Worm (Caenorhabditis elegans): ENCODE data around the gene F25E5.9.

DNA sequence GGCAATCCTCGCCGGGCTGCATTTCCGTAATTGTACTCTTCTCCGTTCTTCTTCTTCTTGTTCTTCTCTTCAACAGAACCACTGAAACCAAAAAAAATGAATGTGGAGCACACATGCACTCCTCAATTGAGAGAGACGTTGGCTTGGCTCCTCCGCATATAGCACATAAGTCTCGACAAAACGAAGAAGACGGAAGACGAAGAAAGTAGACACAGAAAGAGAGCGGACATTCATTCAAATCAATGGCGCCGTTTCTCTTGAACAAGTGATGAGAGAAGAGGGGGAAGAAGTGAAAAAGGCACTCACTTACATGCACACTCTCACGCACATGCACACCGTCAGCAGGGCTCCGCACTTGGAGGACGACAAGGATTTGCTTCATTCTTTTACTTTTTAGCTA, at the start of gene F25E5.9:
- no peak for TF ChIP-seq gmeb-2 (tag; optimal IDR thresholded peaks at IDR 0.05)
- TF ChIP-seq nhr-11 (tag; optimal IDR thresholded peaks at IDR 0.05), result no peak

Measured in whole organism, late embryonic.